Worm (Caenorhabditis elegans) whole organism, L4 larva: ENCODE data around the gene T19C4.24.

ENCODE experiments used
- daf-8 ChIP-seq: fragments of 200-800 bp; sonication (Bioruptor generic); IDR thresholded peaks from 2 replicates; pipeline ENCODE4 v1.3.6; 2022; ENCODE audit warnings: missing genetic modification characterization, missing compliant biosample characterization
- dve-1 ChIP-seq: sonication (generic microtip); optimal IDR thresholded peaks from 2 replicates; lab custom pipeline; 2017; ENCODE audit warnings: antibody characterized with exemption, mild to moderate bottlenecking, missing genetic modification characterization, missing compliant biosample characterization; ENCODE audit not compliant: insufficient read depth
- hlh-30 ChIP-seq: sonication (generic microtip); optimal IDR thresholded peaks from 2 replicates; lab custom pipeline; 2017; ENCODE audit warnings: antibody characterized with exemption, mild to moderate bottlenecking, missing genetic modification characterization, missing compliant biosample characterization; ENCODE audit not compliant: insufficient read depth
- lin-29 ChIP-seq: fragments of 200-800 bp; sonication (Bioruptor generic); IDR thresholded peaks from 2 replicates; pipeline ENCODE4 v1.3.6; 2022; ENCODE audit warnings: missing genetic modification reagents, missing genetic modification characterization, missing compliant biosample characterization
- nhr-237 ChIP-seq: sonication (generic microtip); optimal IDR thresholded peaks from 2 replicates; lab custom pipeline; 2017; ENCODE audit warnings: missing biosample characterization, missing genetic modification characterization
- nhr-25 ChIP-seq: sonication (generic microtip); optimal IDR thresholded peaks from 2 replicates; lab custom pipeline; 2017; ENCODE audit warnings: missing genetic modification characterization, mild to moderate bottlenecking, missing compliant biosample characterization, antibody characterized with exemption, moderate library complexity, borderline replicate concordance; ENCODE audit not compliant: insufficient read depth

- TF ChIP-seq nhr-25 (tag; lab: Kevin White, UChicago): no peak
- TF ChIP-seq daf-8 (GFP tag; lab: Robert Waterston, UW): no peak
- no peak for TF ChIP-seq nhr-237 (tag; lab: Kevin White, UChicago)
- TF ChIP-seq lin-29 (GFP tag; lab: Robert Waterston, UW): no peak
- no peak for TF ChIP-seq hlh-30 (tag; lab: Kevin White, UChicago)
- no peak for TF ChIP-seq dve-1 (tag; lab: Kevin White, UChicago)
These were observed 5.6 kb downstream of the T19C4.24 start, which contains the start of gene folt-1 for ce11 chrV:11141179-11141578.
